Worm (Caenorhabditis elegans) whole organism, L4 larva: ENCODE measurements around the gene spk-1.
"Not testable (repeated sequence)": the region's sequence is repeated elsewhere in the genome, so short reads cannot be mapped to it uniquely, and the experiment has no call there.

Source experiments
- D1046.2 ChIP-seq: fragments of 200-800 bp; sonication (Bioruptor generic); IDR thresholded peaks from 2 replicates; pipeline ENCODE4 v1.3.6; 2022; ENCODE audit warnings: missing genetic modification characterization, missing compliant biosample characterization
- F26F4.8 ChIP-seq: fragments of 200-800 bp; sonication (Bioruptor generic); conservative IDR thresholded peaks from 2 replicates; pipeline ENCODE4 v1.3.6; 2022; ENCODE audit warnings: missing genetic modification characterization, missing compliant biosample characterization
- F44E2.7 ChIP-seq: fragments of 200-800 bp; sonication (Bioruptor generic); IDR thresholded peaks from 2 replicates; pipeline ENCODE4 v2.1.2; 2022; ENCODE audit warnings: missing genetic modification characterization, missing compliant biosample characterization
- R02D3.7 ChIP-seq: fragments of 150-350 bp; sonication (generic microtip); optimal IDR thresholded peaks from 3 replicates; lab custom pipeline; 2014; ENCODE audit warnings: missing biosample characterization, missing genetic modification characterization
- T26A8.4 ChIP-seq: fragments of 200-800 bp; sonication (Bioruptor generic); IDR thresholded peaks from 2 replicates; pipeline ENCODE4 v1.3.6; 2022; ENCODE audit warnings: missing genetic modification characterization, missing compliant biosample characterization
- ZK337.2 ChIP-seq: fragments of 200-800 bp; sonication (Bioruptor generic); IDR thresholded peaks from 2 replicates; pipeline ENCODE4 v1.3.6; 2022; ENCODE audit warnings: missing genetic modification reagents, missing genetic modification characterization, missing compliant biosample characterization
- ZK546.5 ChIP-seq, 2 experiments: sonication (generic microtip); optimal IDR thresholded peaks; 2 replicates each; lab custom pipeline; 2017; ENCODE audit warnings: missing biosample characterization in 2 of 2, missing genetic modification characterization in 2 of 2
- aha-1 ChIP-seq: fragments of 150-350 bp; peaks from one replicate; lab custom pipeline; 2014; ENCODE audit warnings: missing biosample characterization, missing genetic modification characterization
- ceh-28 ChIP-seq: fragments of 150-350 bp; optimal IDR thresholded peaks from 2 replicates; lab custom pipeline; 2014; ENCODE audit warnings: missing biosample characterization, missing genetic modification reagents, missing genetic modification characterization
- ceh-32 ChIP-seq: sonication (generic microtip); optimal IDR thresholded peaks from 2 replicates; lab custom pipeline; 2016; ENCODE audit warnings: mild to moderate bottlenecking, missing genetic modification characterization, missing compliant biosample characterization; ENCODE audit not compliant: poor library complexity
- ceh-44 ChIP-seq: fragments of 200-800 bp; sonication (Bioruptor generic); IDR thresholded peaks from 2 replicates; pipeline ENCODE4 v1.3.6; 2022; ENCODE audit warnings: missing genetic modification reagents, missing genetic modification characterization, missing compliant biosample characterization
- ceh-82 ChIP-seq: sonication (generic microtip); optimal IDR thresholded peaks from 2 replicates; lab custom pipeline; 2017; ENCODE audit warnings: missing biosample characterization, missing genetic modification characterization
- ces-1 ChIP-seq: fragments of 150-350 bp; sonication (generic microtip); optimal IDR thresholded peaks from 4 replicates; lab custom pipeline; 2014; ENCODE audit warnings: missing biosample characterization, missing genetic modification reagents, missing genetic modification characterization
- ctbp-1 ChIP-seq: fragments of 200-800 bp; sonication (Bioruptor generic); IDR thresholded peaks from 2 replicates; pipeline ENCODE4 v1.3.6; 2022; ENCODE audit warnings: missing genetic modification reagents, missing genetic modification characterization, missing compliant biosample characterization
- daf-19 ChIP-seq: fragments of 200-800 bp; sonication (Bioruptor generic); conservative IDR thresholded peaks from 2 replicates; pipeline ENCODE4 v1.3.6; 2022; ENCODE audit warnings: missing genetic modification characterization, missing compliant biosample characterization
- dve-1 ChIP-seq: sonication (generic microtip); optimal IDR thresholded peaks from 2 replicates; lab custom pipeline; 2017; ENCODE audit warnings: antibody characterized with exemption, mild to moderate bottlenecking, missing genetic modification characterization, missing compliant biosample characterization; ENCODE audit not compliant: insufficient read depth
- egl-27 ChIP-seq: sonication (generic microtip); optimal IDR thresholded peaks from 3 replicates; lab custom pipeline; 2017; ENCODE audit warnings: missing biosample characterization, missing genetic modification reagents, missing genetic modification characterization
- hif-1 ChIP-seq, 2 experiments: sonication (generic microtip); optimal IDR thresholded peaks; 2 replicates each; lab custom pipeline; 2016 to 2017; ENCODE audit warnings: missing compliant biosample characterization in 2 of 2, missing genetic modification characterization in 2 of 2, missing genetic modification reagents in 2 of 2, missing genotype in 2 of 2, mild to moderate bottlenecking in 1 of 2
- hlh-11 ChIP-seq: fragments of 200-800 bp; sonication (Bioruptor generic); optimal IDR thresholded peaks from 2 replicates; lab custom pipeline; 2018; ENCODE audit warnings: mild to moderate bottlenecking, missing genetic modification characterization, missing compliant biosample characterization
- hlh-30 ChIP-seq: sonication (generic microtip); optimal IDR thresholded peaks from 2 replicates; lab custom pipeline; 2017; ENCODE audit warnings: antibody characterized with exemption, mild to moderate bottlenecking, missing genetic modification characterization, missing compliant biosample characterization; ENCODE audit not compliant: insufficient read depth
- lim-7 ChIP-seq: fragments of 200-800 bp; sonication (Bioruptor generic); IDR thresholded peaks from 2 replicates; pipeline ENCODE4 v1.3.6; 2022; ENCODE audit warnings: missing genetic modification characterization, missing compliant biosample characterization
- lir-3 ChIP-seq: sonication (generic microtip); optimal IDR thresholded peaks from 2 replicates; lab custom pipeline; 2016; ENCODE audit warnings: mild to moderate bottlenecking, missing genetic modification characterization, missing compliant biosample characterization
- lsy-2 ChIP-seq, 2 experiments: fragments of 150-350 bp in 1 of 2; sonication (generic microtip) in 1 of 2; optimal IDR thresholded peaks; 2 replicates each; lab custom pipeline; 2014 to 2017; ENCODE audit warnings: missing biosample characterization in 2 of 2, missing genetic modification characterization in 2 of 2
- madf-5 ChIP-seq, 2 experiments: fragments of 200-800 bp; sonication (Bioruptor generic); IDR thresholded peaks; 2 replicates each; pipeline ENCODE4 v1.3.6; 2022; ENCODE audit warnings: missing compliant biosample characterization in 2 of 2, missing genetic modification characterization in 2 of 2
- mdl-1 ChIP-seq, 2 experiments: fragments of 150-350 bp in 1 of 2; sonication (generic microtip) in 1 of 2; optimal IDR thresholded peaks; 2 replicates each; lab custom pipeline; 2014 to 2017; ENCODE audit warnings: missing biosample characterization in 2 of 2, missing genetic modification characterization in 2 of 2
- mes-2 ChIP-seq: sonication (generic microtip); optimal IDR thresholded peaks from 2 replicates; lab custom pipeline; 2016; ENCODE audit warnings: missing genotype, mild to moderate bottlenecking, missing genetic modification characterization, missing compliant biosample characterization; ENCODE audit not compliant: poor library complexity, severe bottlenecking
- mxl-3 ChIP-seq: fragments of 200-800 bp; sonication (Bioruptor generic); optimal IDR thresholded peaks from 2 replicates; lab custom pipeline; 2018; ENCODE audit warnings: mild to moderate bottlenecking, missing genetic modification characterization, missing compliant biosample characterization
- nhr-102 ChIP-seq: sonication (generic microtip); optimal IDR thresholded peaks from 2 replicates; lab custom pipeline; 2016; ENCODE audit warnings: mild to moderate bottlenecking, missing genetic modification characterization, moderate library complexity, missing compliant biosample characterization
- nhr-11 ChIP-seq: fragments of 150-350 bp; optimal IDR thresholded peaks from 2 replicates; lab custom pipeline; 2014; ENCODE audit warnings: missing biosample characterization, missing genetic modification characterization
- nhr-25 ChIP-seq: sonication (generic microtip); optimal IDR thresholded peaks from 2 replicates; lab custom pipeline; 2017; ENCODE audit warnings: missing genetic modification characterization, mild to moderate bottlenecking, missing compliant biosample characterization, antibody characterized with exemption, moderate library complexity, borderline replicate concordance; ENCODE audit not compliant: insufficient read depth
- nhr-41 ChIP-seq: fragments of 200-800 bp; sonication (Bioruptor generic); IDR thresholded peaks from 2 replicates; pipeline ENCODE4 v1.3.6; 2022; ENCODE audit warnings: missing genetic modification reagents, missing genetic modification characterization, missing compliant biosample characterization
- nhr-76 ChIP-seq: fragments of 150-350 bp; optimal IDR thresholded peaks from 2 replicates; lab custom pipeline; 2014; ENCODE audit warnings: missing biosample characterization, missing genetic modification characterization
- snpc-4 ChIP-seq: fragments of 150-350 bp; optimal IDR thresholded peaks from 2 replicates; lab custom pipeline; 2014; ENCODE audit warnings: missing biosample characterization, missing genetic modification characterization
- spr-1 ChIP-seq: sonication (generic microtip); optimal IDR thresholded peaks from 2 replicates; lab custom pipeline; 2016; ENCODE audit warnings: mild to moderate bottlenecking, missing genetic modification characterization, missing compliant biosample characterization
- spr-3 ChIP-seq: fragments of 200-800 bp; sonication (Bioruptor generic); optimal IDR thresholded peaks from 2 replicates; lab custom pipeline; 2018; ENCODE audit warnings: mild to moderate bottlenecking, missing genetic modification characterization, missing compliant biosample characterization
- unc-39 ChIP-seq: sonication (generic microtip); optimal IDR thresholded peaks from 2 replicates; lab custom pipeline; 2017; ENCODE audit warnings: missing biosample characterization, missing genetic modification characterization
- unc-62 ChIP-seq, 3 experiments: fragments of 150-350 bp in 1 of 3; sonication (generic microtip); optimal IDR thresholded peaks in 2 of 3; peaks in 1 of 3; 1 replicate in 1 of 3; 2 replicates in 2 of 3; lab custom pipeline; 2014 to 2017; ENCODE audit warnings: missing biosample characterization in 3 of 3, missing genetic modification characterization in 3 of 3, missing genetic modification reagents in 3 of 3, missing genotype in 1 of 3
- vab-7 ChIP-seq: fragments of 200-800 bp; sonication (Bioruptor generic); IDR thresholded peaks from 2 replicates; pipeline ENCODE4 v1.3.6; 2022; ENCODE audit warnings: missing genetic modification reagents, missing genetic modification characterization, missing compliant biosample characterization
- zfp-2 ChIP-seq: sonication (generic microtip); optimal IDR thresholded peaks from 2 replicates; lab custom pipeline; 2016; ENCODE audit warnings: mild to moderate bottlenecking, missing genetic modification characterization, missing compliant biosample characterization
- zip-2 ChIP-seq: fragments of 150-350 bp; optimal IDR thresholded peaks from 2 replicates; lab custom pipeline; 2014; ENCODE audit warnings: missing biosample characterization, missing genetic modification characterization

Gene spk-1

ce11 chrIII:9443417-9444027 lies 12.9 kb upstream of the spk-1 start, which contains the start of gene pir-2 (continued):
- TF ChIP-seq lir-3 (no peak), R02D3.7 (tag; lab: Kevin White, UChicago) (no peak), nhr-11 (tag; lab: Kevin White, UChicago) (peak; percentile 75), nhr-102 (peak; percentile 26), zfp-2 (tag; lab: Kevin White, UChicago) (peak; percentile 16)

- TF ChIP-seq aha-1: peak; percentile 31
- TF ChIP-seq unc-62 (GFP tag; optimal IDR thresholded peaks at IDR 0.05 in 1 of 2; lab: Kevin White, UChicago): peak in 1 of 2 experiments; percentile 36
- TF ChIP-seq unc-62 (tag; optimal IDR thresholded peaks at IDR 0.05; lab: Kevin White, UChicago): not testable (repeated sequence)
These were observed 10.7 kb upstream of the spk-1 start for ce11 chrIII:9445699-9446098.

- 0 out of 2 replicates have a peak, but pooled peaks have one; percentile 11 for TF ChIP-seq F26F4.8 (GFP tag; lab: Robert Waterston, UW)
These were observed 8.8 kb upstream of the spk-1 start for ce11 chrIII:9447634-9448033.

- TF ChIP-seq daf-19 (GFP tag; lab: Robert Waterston, UW) (no peak), ces-1 (GFP tag; lab: Kevin White, UChicago) (no peak), lim-7 (GFP tag; lab: Robert Waterston, UW) (no peak), spr-3 (GFP tag; lab: Kevin White, UChicago) (no peak), ceh-44 (GFP tag; lab: Robert Waterston, UW) (no peak), dve-1 (tag; lab: Kevin White, UChicago) (no peak), aha-1 (no peak), zip-2 (tag; lab: Kevin White, UChicago) (no peak)
These were observed 6.6 kb upstream of the spk-1 start, which contains the start of gene F54C8.6 for ce11 chrIII:9449831-9450230. Gene F54C8.6, minus strand, starts transcription at chrIII:9449931.

- TF ChIP-seq ctbp-1 (GFP tag; lab: Robert Waterston, UW): no peak
- TF ChIP-seq ceh-32 (tag; lab: Kevin White, UChicago): no peak
- TF ChIP-seq spr-1 (tag; lab: Kevin White, UChicago): no peak
- peak in 1 of 2 experiments; percentile 84 for TF ChIP-seq unc-62 (GFP tag; optimal IDR thresholded peaks at IDR 0.05 in 1 of 2; lab: Kevin White, UChicago)
- TF ChIP-seq unc-62 (tag; optimal IDR thresholded peaks at IDR 0.05; lab: Kevin White, UChicago): no peak
- TF ChIP-seq unc-39 (tag; lab: Kevin White, UChicago): no peak
- TF ChIP-seq hif-1 (tag; optimal IDR thresholded peaks at IDR 0.05; lab: Kevin White, UChicago): no peak
- no peak for TF ChIP-seq F44E2.7 (GFP tag; lab: Robert Waterston, UW)
- no peak for TF ChIP-seq ceh-82
- no peak for TF ChIP-seq nhr-11 (tag; lab: Kevin White, UChicago)
- no peak for TF ChIP-seq D1046.2 (GFP tag; lab: Robert Waterston, UW)
- TF ChIP-seq hlh-30 (tag; lab: Kevin White, UChicago): peak; percentile 41
- TF ChIP-seq nhr-76 (tag; lab: Kevin White, UChicago): no peak
- TF ChIP-seq ZK546.5 (tag; optimal IDR thresholded peaks at IDR 0.05; lab: Kevin White, UChicago): no peak
- peak; percentile 12 for TF ChIP-seq mxl-3
- TF ChIP-seq nhr-102: no peak
- TF ChIP-seq nhr-41 (GFP tag; lab: Robert Waterston, UW): no peak
- TF ChIP-seq madf-5 (GFP tag; IDR thresholded peaks at IDR 0.05; lab: Robert Waterston, UW): no peak
- no peak for TF ChIP-seq nhr-25 (tag; lab: Kevin White, UChicago)
- TF ChIP-seq ZK337.2: no peak
- TF ChIP-seq hlh-11: peak; percentile 1
- peak in 1 of 2 experiments; percentile 37 for TF ChIP-seq lsy-2 (tag; optimal IDR thresholded peaks at IDR 0.05; lab: Kevin White, UChicago)
- TF ChIP-seq vab-7 (GFP tag; lab: Robert Waterston, UW): no peak
- no peak for TF ChIP-seq snpc-4 (tag; lab: Kevin White, UChicago)
- TF ChIP-seq egl-27 (tag; lab: Kevin White, UChicago): no peak
- peak; percentile 17 for TF ChIP-seq mes-2 (tag; lab: Kevin White, UChicago)
- no peak for TF ChIP-seq ceh-28 (tag; lab: Kevin White, UChicago)
- TF ChIP-seq mdl-1 (tag; optimal IDR thresholded peaks at IDR 0.05; lab: Kevin White, UChicago): no peak
- 0 out of 2 replicates have a peak, but pooled peaks have one; percentile 27 for TF ChIP-seq T26A8.4 (GFP tag; lab: Robert Waterston, UW)
These were observed 5.5 kb upstream of the spk-1 start for ce11 chrIII:9450933-9451332.
